Worm (Caenorhabditis elegans) whole organism, midembryonic: ENCODE measurements around the gene hst-3.1.

Experiments
- T22C8.4 ChIP-seq: fragments of 200-800 bp; sonication (Bioruptor generic); IDR thresholded peaks from 2 replicates; pipeline ENCODE4 v1.3.6; 2022; ENCODE audit warnings: missing genetic modification characterization, missing compliant biosample characterization
- cog-1 ChIP-seq: sonication (generic microtip); optimal IDR thresholded peaks from 2 replicates; lab custom pipeline; 2016; ENCODE audit warnings: missing genetic modification characterization, missing compliant biosample characterization
- flt-1 ChIP-seq: fragments of 200-800 bp; sonication (Bioruptor generic); IDR thresholded peaks from 2 replicates; pipeline ENCODE4 v1.3.6; 2022; ENCODE audit warnings: missing genetic modification characterization, missing compliant biosample characterization
- klf-2 ChIP-seq: fragments of 200-800 bp; sonication (Bioruptor generic); conservative IDR thresholded peaks from 2 replicates; pipeline ENCODE4 v1.3.6; 2022; ENCODE audit warnings: missing genetic modification reagents, missing genetic modification characterization, missing compliant biosample characterization
- med-1 ChIP-seq: sonication (generic microtip); optimal IDR thresholded peaks from 2 replicates; lab custom pipeline; 2017; ENCODE audit warnings: missing genetic modification characterization, mild to moderate bottlenecking, missing compliant biosample characterization, antibody characterized with exemption, missing genetic modification reagents; ENCODE audit not compliant: insufficient read depth
- ref-1 ChIP-seq: fragments of 200-800 bp; sonication (Bioruptor generic); conservative IDR thresholded peaks from 2 replicates; pipeline ENCODE4 v1.3.6; 2022; ENCODE audit warnings: missing genetic modification reagents, missing genetic modification characterization, missing compliant biosample characterization
- tab-1 ChIP-seq: fragments of 200-800 bp; sonication (Bioruptor generic); IDR thresholded peaks from 2 replicates; pipeline ENCODE4 v1.3.6; 2022; ENCODE audit warnings: missing genetic modification characterization, missing compliant biosample characterization
- ztf-23 ChIP-seq: fragments of 200-800 bp; sonication (Bioruptor generic); IDR thresholded peaks from 2 replicates; pipeline ENCODE4 v1.3.6; 2022; ENCODE audit warnings: missing genetic modification reagents, missing genetic modification characterization, missing compliant biosample characterization
- ztf-29 ChIP-seq: fragments of 200-800 bp; sonication (Bioruptor generic); IDR thresholded peaks from 2 replicates; pipeline ENCODE4 v1.3.6; 2022; ENCODE audit warnings: missing genetic modification reagents, missing genetic modification characterization, missing compliant biosample characterization

hst-3.1 gene

DNA sequence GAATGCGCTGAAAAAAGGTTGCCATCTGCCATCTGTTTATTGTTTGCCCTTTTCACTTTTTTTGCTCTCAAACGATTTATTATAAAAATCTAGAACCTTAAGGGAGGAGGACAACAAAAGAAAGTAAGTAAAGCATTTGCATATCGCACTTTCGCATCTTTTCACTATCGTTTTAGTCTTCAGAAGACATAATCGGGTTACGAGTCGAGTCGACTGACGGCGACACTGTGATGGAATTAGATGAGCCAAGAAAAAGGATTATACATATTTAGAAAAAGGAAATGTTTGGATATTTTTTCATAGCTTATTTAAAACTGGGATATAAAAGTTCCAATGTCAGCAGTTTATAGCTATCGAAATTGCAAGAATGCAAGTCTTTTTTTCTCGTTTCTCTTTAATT, 52.4 kb downstream of the hst-3.1 start:
- no peak for TF ChIP-seq cog-1 (tag; lab: Kevin White, UChicago)
- TF ChIP-seq flt-1 (GFP tag; lab: Robert Waterston, UW) = no peak
- TF ChIP-seq ztf-23 (GFP tag; lab: Robert Waterston, UW) = no peak
- TF ChIP-seq ref-1 (GFP tag; lab: Robert Waterston, UW) = no peak
- TF ChIP-seq T22C8.4 (GFP tag; lab: Robert Waterston, UW) = no peak
- no peak for TF ChIP-seq tab-1 (GFP tag; lab: Robert Waterston, UW)
- no peak for TF ChIP-seq klf-2 (GFP tag; lab: Robert Waterston, UW)
- TF ChIP-seq ztf-29 (GFP tag; lab: Robert Waterston, UW) = no peak
- TF ChIP-seq med-1 (GFP tag; lab: Kevin White, UChicago) = no peak
